Worm (Caenorhabditis elegans) whole organism, L1 larva: ENCODE measurements around the gene ZC477.7.

Experiments used
- aly-2 ChIP-seq: fragments of 150-350 bp; optimal IDR thresholded peaks from 2 replicates; lab custom pipeline; 2014; ENCODE audit warnings: missing biosample characterization, missing genetic modification characterization
- ama-1 ChIP-seq: fragments of 150-350 bp; optimal IDR thresholded peaks from 2 replicates; lab custom pipeline; 2014
- lir-3 ChIP-seq: sonication (generic microtip); optimal IDR thresholded peaks from 2 replicates; lab custom pipeline; 2016; ENCODE audit warnings: mild to moderate bottlenecking, missing genetic modification characterization, moderate library complexity, missing compliant biosample characterization; ENCODE audit not compliant: poor library complexity
- lsy-2 ChIP-seq, 2 experiments: fragments of 150-350 bp; optimal IDR thresholded peaks; 2 replicates each; lab custom pipeline; 2014; ENCODE audit warnings: missing biosample characterization in 2 of 2, missing genetic modification characterization in 2 of 2
- mdl-1 ChIP-seq, 2 experiments: fragments of 150-350 bp; optimal IDR thresholded peaks; 2 replicates each; lab custom pipeline; 2014 to 2017; ENCODE audit warnings: missing biosample characterization in 2 of 2, missing genetic modification characterization in 2 of 2, inconsistent platforms in 1 of 2
- nhr-12 ChIP-seq: sonication (generic microtip); optimal IDR thresholded peaks from 2 replicates; lab custom pipeline; 2017; ENCODE audit warnings: missing biosample characterization, missing genetic modification characterization
- nhr-237 ChIP-seq: fragments of 150-350 bp; optimal IDR thresholded peaks from 2 replicates; lab custom pipeline; 2014; ENCODE audit warnings: missing biosample characterization, missing genetic modification characterization
- nhr-28 ChIP-seq: fragments of 150-350 bp; optimal IDR thresholded peaks from 2 replicates; lab custom pipeline; 2014; ENCODE audit warnings: missing biosample characterization, missing genetic modification characterization
- nhr-76 ChIP-seq: sonication (generic microtip); optimal IDR thresholded peaks from 2 replicates; lab custom pipeline; 2017; ENCODE audit warnings: missing biosample characterization, missing genetic modification characterization
- pqm-1 ChIP-seq: sonication (generic microtip); optimal IDR thresholded peaks from 3 replicates; lab custom pipeline; 2017; ENCODE audit warnings: missing biosample characterization, missing genetic modification characterization
- tlp-1 ChIP-seq: fragments of 150-350 bp; optimal IDR thresholded peaks from 2 replicates; lab custom pipeline; 2014; ENCODE audit warnings: missing biosample characterization, missing genetic modification characterization
- unc-62 ChIP-seq: fragments of 150-350 bp; optimal IDR thresholded peaks from 2 replicates; lab custom pipeline; 2014; ENCODE audit warnings: missing biosample characterization, missing genetic modification reagents, missing genetic modification characterization
- zag-1 ChIP-seq: fragments of 150-350 bp; optimal IDR thresholded peaks from 2 replicates; lab custom pipeline; 2014; ENCODE audit warnings: missing biosample characterization, missing genetic modification characterization

ce11 chrIV:7081214-7081613 lies 30.0 kb downstream of the ZC477.7 start, which contains the start of gene Y43B11AR.1:
- no peak for TF ChIP-seq mdl-1 (tag; optimal IDR thresholded peaks at IDR 0.05; lab: Kevin White, UChicago)
- no peak for TF ChIP-seq ama-1 (lab: Kevin White, UChicago)
- no peak for TF ChIP-seq nhr-237
- no peak for TF ChIP-seq nhr-76 (tag; lab: Kevin White, UChicago)
- TF ChIP-seq nhr-28: no peak
- TF ChIP-seq lsy-2 (tag; optimal IDR thresholded peaks at IDR 0.05; lab: Kevin White, UChicago): no peak
- no peak for TF ChIP-seq nhr-12 (tag; lab: Kevin White, UChicago)
- TF ChIP-seq tlp-1 (tag; lab: Kevin White, UChicago): no peak
- TF ChIP-seq unc-62 (GFP tag; lab: Kevin White, UChicago): no peak
- TF ChIP-seq pqm-1 (tag; lab: Kevin White, UChicago): no peak
- TF ChIP-seq zag-1 (tag; lab: Kevin White, UChicago): no peak
- no peak for TF ChIP-seq aly-2 (tag; lab: Kevin White, UChicago)
- no peak for TF ChIP-seq lir-3 (tag; lab: Kevin White, UChicago)
